Fruit fly (Drosophila melanogaster) whole organism, embryonic: ENCODE data around the gene KdelR.

ENCODE experiments used
- Ada2b ChIP-seq: fragments of 200-800 bp; sonication (Bioruptor generic); IDR thresholded peaks from 2 replicates; pipeline ENCODE4 v1.3.6; 2022; ENCODE audit warnings: missing biosample characterization, missing genetic modification characterization
- Awh ChIP-seq: fragments of 200-800 bp; sonication (Bioruptor generic); IDR thresholded peaks from 2 replicates; pipeline ENCODE4, ENCODE4 v1.3.6; 2022; ENCODE audit warnings: missing biosample characterization, missing genetic modification characterization
- B-H2 ChIP-seq: fragments of 200-800 bp; sonication (Bioruptor generic); optimal IDR thresholded peaks from 2 replicates; lab custom pipeline; 2018; ENCODE audit warnings: missing biosample characterization, mild to moderate bottlenecking, missing genetic modification characterization
- CG10267 ChIP-seq: fragments of 200-800 bp; sonication (Bioruptor generic); optimal IDR thresholded peaks from 2 replicates; lab custom pipeline; 2018; ENCODE audit warnings: missing biosample characterization, mild to moderate bottlenecking, missing genetic modification characterization, moderate library complexity
- CG12104 ChIP-seq: fragments of 200-800 bp; sonication (Bioruptor generic); optimal IDR thresholded peaks from 3 replicates; lab custom pipeline; 2016; ENCODE audit warnings: missing biosample characterization, missing genetic modification characterization
- CG12744 ChIP-seq: fragments of 200-800 bp; sonication (Bioruptor generic); optimal IDR thresholded peaks from 2 replicates; lab custom pipeline; 2016; ENCODE audit warnings: missing biosample characterization, missing genetic modification characterization
- CG13287 ChIP-seq: fragments of 200-800 bp; sonication (Bioruptor generic); IDR thresholded peaks from 2 replicates; pipeline ENCODE4 v1.3.6; 2022; ENCODE audit warnings: missing biosample characterization, missing genetic modification characterization; ENCODE audit not compliant: partially characterized antibody
- CG13624 ChIP-seq: fragments of 200-800 bp; sonication (Bioruptor generic); optimal IDR thresholded peaks from 2 replicates; lab custom pipeline; 2016; ENCODE audit warnings: missing biosample characterization, missing genetic modification characterization
- CG14710 ChIP-seq: fragments of 200-800 bp; sonication (Bioruptor generic); optimal IDR thresholded peaks from 3 replicates; lab custom pipeline; 2019; ENCODE audit warnings: missing biosample characterization, mild to moderate bottlenecking, missing genetic modification characterization, moderate library complexity
- CG15514 ChIP-seq: fragments of 200-800 bp; sonication (Bioruptor generic); optimal IDR thresholded peaks from 3 replicates; lab custom pipeline; 2017; ENCODE audit warnings: missing biosample characterization, missing genetic modification characterization, mild to moderate bottlenecking, moderate library complexity, missing genetic modification reagents
- CG1602 ChIP-seq: fragments of 200-800 bp; sonication (Bioruptor generic); optimal IDR thresholded peaks from 3 replicates; lab custom pipeline; 2016; ENCODE audit warnings: missing biosample characterization, missing genetic modification characterization
- CG16863 ChIP-seq: fragments of 200-800 bp; sonication (Bioruptor generic); optimal IDR thresholded peaks from 3 replicates; lab custom pipeline; 2016; ENCODE audit warnings: missing biosample characterization, missing genetic modification characterization
- CG17186 ChIP-seq: fragments of 200-800 bp; sonication (Bioruptor generic); optimal IDR thresholded peaks from 3 replicates; lab custom pipeline; 2017; ENCODE audit warnings: missing biosample characterization, missing genetic modification reagents, missing genetic modification characterization
- CG1792 ChIP-seq: fragments of 200-800 bp; sonication (Bioruptor generic); optimal IDR thresholded peaks from 2 replicates; lab custom pipeline; 2016; ENCODE audit warnings: missing biosample characterization, missing genetic modification characterization
- CG2199 ChIP-seq: fragments of 200-800 bp; sonication (Bioruptor generic); IDR thresholded peaks from 3 replicates; pipeline ENCODE4 v1.3.6; 2022; ENCODE audit warnings: missing biosample characterization, missing genetic modification characterization
- CG4707 ChIP-seq: fragments of 200-800 bp; sonication (Bioruptor generic); optimal IDR thresholded peaks from 2 replicates; lab custom pipeline; 2018; ENCODE audit warnings: missing biosample characterization, mild to moderate bottlenecking, missing genetic modification characterization, moderate library complexity
- CG5180 ChIP-seq: fragments of 200-800 bp; sonication (Bioruptor generic); optimal IDR thresholded peaks from 3 replicates; lab custom pipeline; 2017; ENCODE audit warnings: missing biosample characterization, missing genetic modification characterization, mild to moderate bottlenecking, moderate library complexity, missing genetic modification reagents
- CG6254 ChIP-seq: fragments of 200-800 bp; sonication (Bioruptor generic); optimal IDR thresholded peaks from 3 replicates; lab custom pipeline; 2017; ENCODE audit warnings: mild to moderate bottlenecking, missing biosample characterization, missing genetic modification reagents, missing genetic modification characterization
- CG8359 ChIP-seq: fragments of 200-800 bp; sonication (Bioruptor generic); optimal IDR thresholded peaks from 2 replicates; lab custom pipeline; 2017; ENCODE audit warnings: missing biosample characterization, mild to moderate bottlenecking, missing genetic modification characterization, borderline replicate concordance
- CG8765 ChIP-seq: fragments of 200-800 bp; sonication (Bioruptor generic); IDR thresholded peaks from 2 replicates; pipeline ENCODE4 v1.3.6; 2022; ENCODE audit warnings: missing biosample characterization, missing genetic modification characterization
- CG9797 ChIP-seq: fragments of 200-800 bp; sonication (Bioruptor generic); optimal IDR thresholded peaks from 3 replicates; lab custom pipeline; 2018; ENCODE audit warnings: missing biosample characterization, mild to moderate bottlenecking, missing genetic modification characterization
- CG9932 ChIP-seq: fragments of 200-800 bp; sonication (Bioruptor generic); IDR thresholded peaks from 2 replicates; pipeline ENCODE4 v1.3.6; 2022; ENCODE audit warnings: missing biosample characterization, missing genetic modification characterization
- CoRest ChIP-seq: fragments of 200-800 bp; sonication (Bioruptor generic); optimal IDR thresholded peaks from 3 replicates; lab custom pipeline; 2018; ENCODE audit warnings: missing biosample characterization, mild to moderate bottlenecking, missing genetic modification characterization, moderate library complexity
- Drgx ChIP-seq: fragments of 200-800 bp; sonication (Bioruptor generic); IDR thresholded peaks from 2 replicates; pipeline ENCODE4 v1.3.6; 2022; ENCODE audit warnings: missing biosample characterization, missing genetic modification characterization
- ERR ChIP-seq: fragments of 200-800 bp; sonication (Bioruptor generic); optimal IDR thresholded peaks from 2 replicates; lab custom pipeline; 2016; ENCODE audit warnings: missing biosample characterization, missing genetic modification characterization
- Ets65A ChIP-seq: fragments of 200-800 bp; sonication (Bioruptor generic); peaks from one replicate; lab custom pipeline; 2016; ENCODE audit warnings: missing biosample characterization, missing genetic modification characterization
- HHEX ChIP-seq: fragments of 200-800 bp; sonication (Bioruptor generic); optimal IDR thresholded peaks from 3 replicates; lab custom pipeline; 2017; ENCODE audit warnings: missing biosample characterization, mild to moderate bottlenecking, missing genetic modification characterization, missing genetic modification reagents
- HLH4C ChIP-seq: fragments of 200-800 bp; sonication (Bioruptor generic); IDR thresholded peaks from 3 replicates; pipeline ENCODE4 v1.3.6; 2022; ENCODE audit warnings: missing biosample characterization, missing genetic modification characterization; ENCODE audit not compliant: partially characterized antibody
- HLH54F ChIP-seq: fragments of 200-800 bp; sonication (Bioruptor generic); optimal IDR thresholded peaks from 3 replicates; lab custom pipeline; 2016; ENCODE audit warnings: missing biosample characterization, missing genetic modification characterization
- Lim3 ChIP-seq: fragments of 200-800 bp; sonication (Bioruptor generic); IDR thresholded peaks from 2 replicates; pipeline ENCODE4 v1.3.6; 2022; ENCODE audit warnings: missing biosample characterization, missing genetic modification characterization
- MBD-R2 ChIP-seq: fragments of 200-800 bp; sonication (Bioruptor generic); IDR thresholded peaks from 2 replicates; pipeline ENCODE4 v1.3.6; 2022; ENCODE audit warnings: missing biosample characterization, missing genetic modification characterization
- Nf-YC ChIP-seq: fragments of 200-800 bp; optimal IDR thresholded peaks from 3 replicates; lab custom pipeline; 2019; ENCODE audit warnings: missing biosample characterization, mild to moderate bottlenecking, missing genetic modification characterization, moderate library complexity
- Optix ChIP-seq: fragments of 200-800 bp; sonication (Bioruptor generic); IDR thresholded peaks from 3 replicates; pipeline ENCODE4 v1.3.6; 2022; ENCODE audit warnings: missing biosample characterization, missing genetic modification characterization
- Rfx ChIP-seq: fragments of 200-800 bp; sonication (Bioruptor generic); IDR thresholded peaks from 2 replicates; pipeline ENCODE4 v1.3.6; 2022; ENCODE audit warnings: missing biosample characterization, missing genetic modification characterization
- aop ChIP-seq: fragments of 200-800 bp; sonication (Bioruptor generic); IDR thresholded peaks from 2 replicates; pipeline ENCODE4 v1.3.6; 2022; ENCODE audit warnings: missing biosample characterization, missing genetic modification characterization
- ase ChIP-seq: fragments of 200-800 bp; sonication (Bioruptor generic); IDR thresholded peaks from 3 replicates; pipeline ENCODE4 v1.3.6; 2022; ENCODE audit warnings: missing biosample characterization, missing genetic modification characterization
- danr ChIP-seq: fragments of 200-800 bp; sonication (Bioruptor generic); IDR thresholded peaks from 2 replicates; pipeline ENCODE4 v1.3.6; 2022; ENCODE audit warnings: missing biosample characterization, missing genetic modification characterization
- dati ChIP-seq: fragments of 200-800 bp; sonication (Bioruptor generic); IDR thresholded peaks from 2 replicates; pipeline ENCODE4 v1.3.6; 2022; ENCODE audit warnings: missing biosample characterization, missing genetic modification characterization
- ems ChIP-seq: fragments of 200-800 bp; sonication (Bioruptor generic); optimal IDR thresholded peaks from 3 replicates; lab custom pipeline; 2016; ENCODE audit warnings: missing biosample characterization, missing genetic modification characterization
- gcm ChIP-seq: fragments of 200-800 bp; sonication (Bioruptor generic); optimal IDR thresholded peaks from 2 replicates; lab custom pipeline; 2019; ENCODE audit warnings: missing biosample characterization, mild to moderate bottlenecking, missing genetic modification characterization, moderate library complexity
- grau ChIP-seq: fragments of 200-800 bp; optimal IDR thresholded peaks from 3 replicates; lab custom pipeline; 2019; ENCODE audit warnings: missing biosample characterization, mild to moderate bottlenecking, missing genetic modification characterization, moderate library complexity
- lov ChIP-seq, 2 experiments: fragments of 200-800 bp in 1 of 2; fragments of >200 bp in 1 of 2; sonication (Bioruptor generic) in 1 of 2; IDR thresholded peaks in 1 of 2; optimal IDR thresholded peaks in 1 of 2; 2 replicates in 1 of 2; 3 replicates in 1 of 2; pipeline versions ENCODE4 v1.3.6 to Lab custom; 2017 to 2022; ENCODE audit warnings: missing biosample characterization in 1 of 2, missing genetic modification characterization in 1 of 2
- luna ChIP-seq: fragments of 200-800 bp; sonication (Bioruptor generic); optimal IDR thresholded peaks from 2 replicates; lab custom pipeline; 2016; ENCODE audit warnings: missing biosample characterization, missing genetic modification characterization
- oc ChIP-seq: fragments of 200-800 bp; sonication (Bioruptor generic); optimal IDR thresholded peaks from 2 replicates; lab custom pipeline; 2018; ENCODE audit warnings: missing biosample characterization, mild to moderate bottlenecking, missing genetic modification characterization, moderate library complexity
- pita ChIP-seq: fragments of 200-800 bp; sonication (Bioruptor generic); optimal IDR thresholded peaks from 2 replicates; lab custom pipeline; 2017; ENCODE audit warnings: missing biosample characterization, mild to moderate bottlenecking, missing genetic modification characterization
- prd ChIP-seq, 3 experiments: fragments of >200 bp in 2 of 3; fragments of 200-800 bp in 1 of 3; sonication (Bioruptor generic) in 1 of 3; optimal IDR thresholded peaks in 2 of 3; IDR thresholded peaks in 1 of 3; 2 replicates in 2 of 3; 3 replicates in 1 of 3; pipeline versions ENCODE4 v1.3.6 to Lab custom; 2017 to 2022; ENCODE audit warnings: missing biosample characterization in 1 of 3, missing genetic modification characterization in 1 of 3
- so ChIP-seq: fragments of 200-800 bp; sonication (Bioruptor generic); IDR thresholded peaks from 3 replicates; pipeline ENCODE4 v1.3.6; 2022; ENCODE audit warnings: missing biosample characterization, missing genetic modification characterization
- ttk ChIP-seq: fragments of 200-800 bp; sonication (Bioruptor generic); IDR thresholded peaks from 2 replicates; pipeline ENCODE4 v2.1.2; 2022; ENCODE audit warnings: missing biosample characterization, missing genetic modification characterization
- tx ChIP-seq: fragments of 200-800 bp; sonication (Bioruptor generic); optimal IDR thresholded peaks from 2 replicates; lab custom pipeline; 2016; ENCODE audit warnings: missing biosample characterization, missing genetic modification characterization

KdelR gene

dm6 chr2L:10430802-10431476, 4.3 kb downstream of the KdelR start, which contains the start of the genes Bug22 and TfIIB (continued):
- TF ChIP-seq HLH4C (GFP tag; lab: Robert Waterston, UW) = 0 out of 3 replicates have a peak, but pooled peaks have one; percentile 33
- peak; percentile 47 for TF ChIP-seq CG13287 (GFP tag; lab: Robert Waterston, UW)
- TF ChIP-seq MBD-R2 (GFP tag; lab: Robert Waterston, UW) = peak; percentile 89
- no peak; the same call in 2 of the 3 replicates for TF ChIP-seq ase (GFP tag; lab: Robert Waterston, UW)
- peak; percentile 50 for TF ChIP-seq CG1792
- TF ChIP-seq luna (GFP tag; lab: Kevin White, UChicago) = no peak
- TF ChIP-seq Rfx (GFP tag; lab: Robert Waterston, UW) = peak; percentile 91
- peak; percentile 73 for TF ChIP-seq grau (tag; lab: Kevin White, UChicago)
- no peak for TF ChIP-seq pita (GFP tag; lab: Kevin White, UChicago)
- TF ChIP-seq danr = no peak
- no peak for TF ChIP-seq CG4707 (GFP tag; lab: Kevin White, UChicago)
- TF ChIP-seq CG9797 = peak; percentile 32
- TF ChIP-seq Nf-YC (tag; lab: Kevin White, UChicago) = peak; percentile 75
- peak; percentile 26 for TF ChIP-seq CG12744 (GFP tag; lab: Kevin White, UChicago)
- TF ChIP-seq CoRest (tag; lab: Kevin White, UChicago) = peak; percentile 76
- peak; percentile 46 for TF ChIP-seq tx (GFP tag; lab: Kevin White, UChicago)
- no peak for TF ChIP-seq gcm (GFP tag; lab: Kevin White, UChicago)
- no peak for TF ChIP-seq lov (optimal IDR thresholded peaks at IDR 0.05; lab: Kevin White, UChicago)
- TF ChIP-seq lov (GFP tag; IDR thresholded peaks at IDR 0.05; lab: Robert Waterston, UW) = no peak
- peak; percentile 60 for TF ChIP-seq Ada2b
- TF ChIP-seq Lim3 = no peak
- no peak for TF ChIP-seq CG2199
- TF ChIP-seq oc (tag; lab: Kevin White, UChicago) = no peak
- peak; percentile 80 for TF ChIP-seq CG9932 (GFP tag; lab: Robert Waterston, UW)
- TF ChIP-seq dati (GFP tag; lab: Robert Waterston, UW) = no peak
- TF ChIP-seq Drgx (GFP tag; lab: Robert Waterston, UW) = peak; percentile 51; the same call in 1 of the 2 replicates
- peak; percentile 71 for TF ChIP-seq CG15514
- peak; percentile 94 for TF ChIP-seq Ets65A
- TF ChIP-seq CG12104 = peak; percentile 60
- no peak for TF ChIP-seq CG8359 (GFP tag; lab: Kevin White, UChicago)
- TF ChIP-seq ttk = peak; percentile 61
- peak; percentile 52 for TF ChIP-seq ems
- no peak for TF ChIP-seq so
- TF ChIP-seq Optix (GFP tag; lab: Robert Waterston, UW) = peak; percentile 60; the same call in 1 of the 3 replicates
- TF ChIP-seq HLH54F (GFP tag; lab: Kevin White, UChicago) = peak; percentile 83
- TF ChIP-seq CG8765 = no peak
- peak; percentile 76 for TF ChIP-seq B-H2
- no peak for TF ChIP-seq CG6254 (GFP tag; lab: Kevin White, UChicago)
- no peak for TF ChIP-seq CG17186 (GFP tag; lab: Kevin White, UChicago)
- TF ChIP-seq CG1602 (GFP tag; lab: Kevin White, UChicago) = peak; percentile 71
- 0 out of 2 replicates have a peak, but pooled peaks have one; percentile 37 for TF ChIP-seq Awh
- TF ChIP-seq CG13624 (GFP tag; lab: Kevin White, UChicago) = peak; percentile 62
- no peak for TF ChIP-seq prd (optimal IDR thresholded peaks at IDR 0.05; lab: Kevin White, UChicago)
- TF ChIP-seq prd (GFP tag; IDR thresholded peaks at IDR 0.05; lab: Robert Waterston, UW) = peak; percentile 68; the same call in 2 of the 3 replicates
- TF ChIP-seq ERR (GFP tag; lab: Kevin White, UChicago) = peak; percentile 35
- peak; percentile 56 for TF ChIP-seq CG10267 (tag; lab: Kevin White, UChicago)
- TF ChIP-seq aop (GFP tag; lab: Robert Waterston, UW) = no peak
- peak; percentile 35 for TF ChIP-seq CG16863 (GFP tag; lab: Kevin White, UChicago)
- TF ChIP-seq HHEX (GFP tag; lab: Kevin White, UChicago) = peak; percentile 48
- TF ChIP-seq CG14710 (tag; lab: Kevin White, UChicago) = peak; percentile 79
- TF ChIP-seq CG5180 = no peak
